Fruit fly (Drosophila melanogaster) whole organism: Measurements from ENCODE around the gene mRpL51.

Experiments
- CG8478 ChIP-seq: fragments of >200 bp; optimal IDR thresholded peaks from 2 replicates; lab custom pipeline; 2018; ENCODE audit warnings: inconsistent platforms
- EcR ChIP-seq, 2 experiments: fragments of >200 bp; optimal IDR thresholded peaks; 2 replicates each; lab custom pipeline; 2017; ENCODE audit warnings: missing biosample characterization in 2 of 2, missing genetic modification characterization in 2 of 2, missing genetic modification reagents in 2 of 2
- usp ChIP-seq: fragments of >200 bp; optimal IDR thresholded peaks from 2 replicates; lab custom pipeline; 2017; ENCODE audit warnings: missing biosample characterization, missing genetic modification characterization, mixed read lengths

dm6 chr2L:8528951-8529430 is 11.8 kb upstream of the mRpL51 start, which contains the start of gene CG17834:
- TF ChIP-seq EcR (GFP tag; optimal IDR thresholded peaks at IDR 0.05; lab: Kevin White, UChicago), result no peak
- TF ChIP-seq CG8478 (lab: Kevin White, UChicago), result no peak
- TF ChIP-seq usp, result no peak
